Fruit fly (Drosophila melanogaster): ENCODE measurements around the gene CG13308.

- no peak for TF ChIP-seq Dfd (GFP tag; optimal IDR thresholded peaks at IDR 0.05)
- TF ChIP-seq br (GFP tag; optimal IDR thresholded peaks at IDR 0.05) = no peak
- TF ChIP-seq psq (GFP tag; optimal IDR thresholded peaks at IDR 0.05) = no peak
- no peak for TF ChIP-seq CrebA (GFP tag; optimal IDR thresholded peaks at IDR 0.05; ENCODE audit: borderline replicate concordance)
- TF ChIP-seq jim (GFP tag; optimal IDR thresholded peaks at IDR 0.05) = no peak
- TF ChIP-seq GATAd (GFP tag; optimal IDR thresholded peaks at IDR 0.05) = no peak
- no peak for TF ChIP-seq fru (GFP tag; optimal IDR thresholded peaks at IDR 0.05)
- TF ChIP-seq dl (GFP tag; optimal IDR thresholded peaks at IDR 0.05; ENCODE audit: insufficient read depth in 1 of 2, partially characterized antibody in 2 of 2) = no peak
- no peak for TF ChIP-seq tai (GFP tag; optimal IDR thresholded peaks at IDR 0.05)
- no peak for TF ChIP-seq Dif (GFP tag; optimal IDR thresholded peaks at IDR 0.05; ENCODE audit: partially characterized antibody)
- no peak for TF ChIP-seq HLH106 (tag; optimal IDR thresholded peaks at IDR 0.05)
- TF ChIP-seq rgr (GFP tag; optimal IDR thresholded peaks at IDR 0.05) = no peak
- TF ChIP-seq pan (optimal IDR thresholded peaks at IDR 0.05) = no peak
These were observed 48.5 kb downstream of the CG13308 start for dm6 chr3L:8856875-8857274.

Data from whole organism, wandering third instar larva.